Worm (Caenorhabditis elegans) whole organism, dauer: ENCODE results near the gene H12D21.9.
"Not testable (repeated sequence)": the region's sequence is repeated elsewhere in the genome, so short reads cannot be mapped to it uniquely, and the experiment has no call there.

Source experiments
- unc-62 ChIP-seq: sonication (generic microtip); optimal IDR thresholded peaks from 2 replicates; lab custom pipeline; 2017; ENCODE audit warnings: missing biosample characterization, missing genetic modification reagents, missing genetic modification characterization

H12D21.9 gene

ce11 chrV:14915599-14915998 lies 6.3 kb upstream of the H12D21.9 start, which contains the start of gene H12D21.11:
Gene H12D21.11, plus strand, starts transcription at chrV:14915899.
- TF ChIP-seq unc-62 (GFP tag; lab: Kevin White, UChicago): no peak

- no peak for TF ChIP-seq unc-62 (GFP tag; lab: Kevin White, UChicago)
Measured at ce11 chrV:14910758-14911157, 1.5 kb upstream of the H12D21.9 start.

DNA sequence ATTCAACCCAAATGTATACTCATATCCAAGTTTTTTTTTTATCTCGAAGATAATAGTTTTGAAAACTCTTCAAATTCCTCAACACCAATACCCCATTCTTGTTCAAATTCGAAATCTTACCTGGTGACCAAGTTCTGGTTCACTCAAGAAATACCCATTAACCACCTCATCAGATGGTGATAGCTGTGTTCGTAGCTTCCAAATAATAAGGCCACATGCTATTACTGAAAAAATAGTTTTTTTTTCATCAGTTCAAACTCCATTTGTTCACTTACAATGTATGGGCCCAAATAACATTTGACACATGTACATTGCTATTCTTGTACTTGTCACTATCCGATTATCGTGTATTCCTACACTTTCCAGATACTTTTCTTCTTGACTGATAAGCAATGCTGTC lies 1.8 kb downstream of the H12D21.9 start:
- TF ChIP-seq unc-62 (GFP tag; lab: Kevin White, UChicago): no peak

ce11 chrV:14900905-14901304 lies 8.4 kb downstream of the H12D21.9 start:
- TF ChIP-seq unc-62 (GFP tag; lab: Kevin White, UChicago): no peak

- TF ChIP-seq unc-62 (GFP tag; lab: Kevin White, UChicago): no peak
Measured at ce11 chrV:14899545-14899944, 9.7 kb downstream of the H12D21.9 start, which contains the start of gene H12D21.10. Gene H12D21.10, plus strand, starts transcription at chrV:14899804.

- TF ChIP-seq unc-62 (GFP tag; lab: Kevin White, UChicago): no peak
Measured at ce11 chrV:14897731-14898130, 11.5 kb downstream of the H12D21.9 start, which contains the start of gene H12D21.6. Gene H12D21.6, minus strand, starts transcription at chrV:14897831.

DNA sequence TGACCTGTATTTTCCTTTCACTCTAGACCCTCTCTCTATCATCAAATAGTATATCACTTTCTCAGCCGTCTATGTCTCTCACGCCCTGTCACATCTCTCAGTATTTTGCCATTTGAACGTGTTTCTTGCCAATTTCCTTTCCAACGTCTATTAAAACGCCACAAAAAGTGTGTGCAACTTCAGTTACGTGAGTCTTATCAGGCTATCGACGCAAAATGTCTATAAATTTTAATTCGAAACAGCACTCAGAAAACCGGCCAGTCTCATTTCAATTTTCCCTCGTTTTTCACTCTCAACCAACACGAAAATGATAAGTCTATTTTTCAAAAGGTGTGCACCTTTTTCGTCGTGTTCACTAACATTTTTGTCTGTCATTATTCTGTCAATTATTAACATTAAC lies 13.7 kb downstream of the H12D21.9 start, which contains the start of gene mpst-3:
mpst-3 (plus strand) TSS at position 91 of the 400 bp plus-strand sequence.
- no peak for TF ChIP-seq unc-62 (GFP tag; lab: Kevin White, UChicago)

DNA sequence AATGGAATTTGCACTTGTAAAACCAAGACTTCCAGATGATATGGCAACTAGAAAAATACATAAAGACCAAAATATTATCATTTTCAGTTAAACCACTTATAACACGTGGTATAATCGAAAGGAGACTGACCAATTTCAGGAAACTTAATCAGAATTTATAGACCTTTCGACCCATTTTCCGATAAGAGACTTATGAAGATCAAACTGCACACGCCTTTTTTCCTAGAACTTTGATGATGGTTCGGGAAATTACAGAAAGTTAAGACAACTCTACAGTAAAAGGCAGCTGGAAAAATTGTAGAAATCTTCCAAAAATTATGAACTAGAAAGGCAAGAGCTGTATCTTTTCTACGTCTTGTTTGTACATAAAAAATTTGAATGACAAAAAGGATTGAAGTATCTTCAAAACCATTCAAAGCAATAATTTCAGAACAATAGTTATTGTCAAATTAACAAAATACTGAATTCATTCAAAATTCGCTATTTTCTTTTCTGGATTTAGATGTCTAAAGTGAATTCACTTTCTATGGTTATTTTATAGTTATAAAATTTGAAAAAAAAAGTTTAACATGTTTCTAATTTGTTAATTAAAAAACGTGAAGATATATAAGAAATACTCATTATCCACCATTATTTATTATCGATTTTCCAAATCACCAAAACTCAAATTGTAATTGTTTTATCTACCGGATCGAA lies 15.8 kb downstream of the H12D21.9 start, which contains the start of the genes mpst-2 and H12D21.5:
mpst-2 (minus strand) TSS at position 101 of the 696 bp plus-strand sequence.
H12D21.5 (plus strand) TSS at position 646 of the 696 bp plus-strand sequence.
- TF ChIP-seq unc-62 (GFP tag; lab: Kevin White, UChicago): no peak

- not testable (repeated sequence) for TF ChIP-seq unc-62 (GFP tag; lab: Kevin White, UChicago)
Measured at ce11 chrV:14890782-14891181, 18.5 kb downstream of the H12D21.9 start, which contains the start of gene nspa-2. Gene nspa-2, plus strand, starts transcription at chrV:14891082.

DNA sequence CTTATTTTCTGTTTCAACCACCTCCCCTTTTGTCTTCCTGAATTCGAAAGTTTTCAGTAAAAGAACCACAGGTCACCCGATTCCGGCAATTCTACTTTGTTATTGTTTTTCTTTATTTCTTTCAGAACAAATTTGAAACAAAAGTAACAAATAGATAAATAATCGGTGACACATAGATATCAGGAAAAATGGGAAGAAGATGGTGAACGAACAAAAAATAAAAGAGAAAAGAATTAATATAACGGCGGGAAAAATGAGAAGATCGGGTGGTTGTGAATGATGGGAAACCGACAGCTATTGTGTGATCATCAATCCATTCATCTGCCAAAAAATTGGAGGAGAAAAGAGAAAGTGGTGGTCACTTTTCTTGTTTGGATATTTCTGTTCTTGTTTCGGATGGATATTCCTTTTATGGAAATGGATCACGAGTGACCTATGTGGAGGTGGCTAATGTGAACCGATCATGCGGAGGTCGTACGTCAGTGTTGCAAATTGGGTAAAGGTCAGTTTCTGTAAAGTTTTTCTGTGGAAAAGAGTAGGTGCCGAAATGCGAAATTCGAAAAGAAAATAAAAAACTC lies 31.9 kb downstream of the H12D21.9 start:
- TF ChIP-seq unc-62 (GFP tag; lab: Kevin White, UChicago): no peak

DNA sequence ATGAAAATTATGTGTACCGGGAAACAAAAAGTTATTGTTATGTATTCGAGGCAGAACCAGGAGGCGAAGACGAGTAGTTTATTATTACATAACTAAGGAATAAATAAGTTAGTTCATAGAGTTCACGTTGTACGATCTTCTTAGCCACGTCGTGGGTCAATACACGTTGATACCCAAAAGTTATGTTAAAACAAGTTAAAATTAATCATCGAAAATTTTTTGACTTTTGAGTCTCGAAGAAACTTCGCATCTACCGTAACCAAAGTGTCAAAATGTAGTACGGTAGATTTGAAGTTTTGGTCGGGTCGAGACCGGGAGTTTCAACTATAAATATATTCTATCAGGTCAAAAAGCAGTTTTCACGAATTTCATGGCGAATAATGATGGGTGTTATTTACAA lies 32.6 kb downstream of the H12D21.9 start, which contains the start of gene ZC412.10:
ZC412.10 (minus strand) TSS at position 101 of the 400 bp plus-strand sequence.
- not testable (repeated sequence) for TF ChIP-seq unc-62 (GFP tag; lab: Kevin White, UChicago)

- no peak for TF ChIP-seq unc-62 (GFP tag; lab: Kevin White, UChicago)
Measured at ce11 chrV:14876257-14876656, 33.0 kb downstream of the H12D21.9 start.

ce11 chrV:14875371-14875770 lies 33.9 kb downstream of the H12D21.9 start, which contains the start of gene ZC412.5:
Gene ZC412.5, minus strand, starts transcription at chrV:14875471.
- no peak for TF ChIP-seq unc-62 (GFP tag; lab: Kevin White, UChicago)

ce11 chrV:14871365-14871764 lies 37.9 kb downstream of the H12D21.9 start, which contains the start of gene ZC412.3:
Gene ZC412.3, minus strand, starts transcription at chrV:14871547.
- TF ChIP-seq unc-62 (GFP tag; lab: Kevin White, UChicago): no peak

ce11 chrV:14868181-14868580 lies 41.1 kb downstream of the H12D21.9 start, which contains the start of gene gcy-14:
Gene gcy-14, minus strand, starts transcription at chrV:14868281.
- TF ChIP-seq unc-62 (GFP tag; lab: Kevin White, UChicago): no peak

ce11 chrV:14859380-14859779 lies 49.9 kb downstream of the H12D21.9 start:
- TF ChIP-seq unc-62 (GFP tag; lab: Kevin White, UChicago): no peak
